Fruit fly (Drosophila melanogaster) whole organism, pupa: ENCODE results near the gene AP-1-2beta.

Experiments
- CG10348 ChIP-seq: fragments of 200-800 bp; sonication (Bioruptor generic); IDR thresholded peaks from 2 replicates; pipeline ENCODE4 v1.3.6; 2022; ENCODE audit warnings: missing biosample characterization, missing genetic modification characterization
- CG13204 ChIP-seq: fragments of 200-800 bp; sonication (Bioruptor generic); optimal IDR thresholded peaks from 2 replicates; lab custom pipeline; 2018; ENCODE audit warnings: missing biosample characterization, mild to moderate bottlenecking, missing genetic modification characterization, moderate library complexity
- CG14655 ChIP-seq: fragments of 200-800 bp; sonication (Bioruptor generic); optimal IDR thresholded peaks from 3 replicates; lab custom pipeline; 2017; ENCODE audit warnings: mild to moderate bottlenecking, missing biosample characterization, missing genetic modification reagents, missing genetic modification characterization
- CG15710 ChIP-seq: fragments of 200-800 bp; sonication (Bioruptor generic); optimal IDR thresholded peaks from 2 replicates; lab custom pipeline; 2018; ENCODE audit warnings: missing biosample characterization, mild to moderate bottlenecking, missing genetic modification characterization, moderate library complexity
- CG32121 ChIP-seq: fragments of 200-800 bp; sonication (Bioruptor generic); IDR thresholded peaks from 2 replicates; pipeline ENCODE4 v1.3.6; 2022; ENCODE audit warnings: missing biosample characterization, missing genetic modification characterization
- CG8159 ChIP-seq: fragments of 200-800 bp; sonication (Bioruptor generic); optimal IDR thresholded peaks from 3 replicates; lab custom pipeline; 2018; ENCODE audit warnings: missing biosample characterization, mild to moderate bottlenecking, missing genetic modification characterization, moderate library complexity
- CG8301 ChIP-seq: fragments of 200-800 bp; sonication (Bioruptor generic); optimal IDR thresholded peaks from 2 replicates; lab custom pipeline; 2018; ENCODE audit warnings: missing biosample characterization, mild to moderate bottlenecking, missing genetic modification characterization
- EcR ChIP-seq: fragments of 200-800 bp; sonication (Bioruptor generic); optimal IDR thresholded peaks from 3 replicates; lab custom pipeline; 2019; ENCODE audit warnings: missing biosample characterization, missing genetic modification characterization, mild to moderate bottlenecking, moderate library complexity, missing genetic modification reagents
- Ets98B ChIP-seq: fragments of 200-800 bp; sonication (Bioruptor generic); IDR thresholded peaks from 2 replicates; pipeline ENCODE4 v1.3.6; 2022; ENCODE audit warnings: missing biosample characterization, missing genetic modification characterization
- Snoo ChIP-seq: fragments of 200-800 bp; sonication (Bioruptor generic); optimal IDR thresholded peaks from 3 replicates; lab custom pipeline; 2017; ENCODE audit warnings: missing biosample characterization, mild to moderate bottlenecking, missing genetic modification characterization, inconsistent platforms
- fd96Ca ChIP-seq: fragments of 200-800 bp; sonication (Bioruptor generic); IDR thresholded peaks from 3 replicates; pipeline ENCODE4 v1.3.6; 2022; ENCODE audit warnings: missing biosample characterization, missing genetic modification characterization
- gl ChIP-seq: fragments of 200-800 bp; sonication (Bioruptor generic); optimal IDR thresholded peaks from 2 replicates; lab custom pipeline; 2018; ENCODE audit warnings: missing biosample characterization, mild to moderate bottlenecking, missing genetic modification characterization
- rn ChIP-seq: fragments of 200-800 bp; sonication (Bioruptor generic); IDR thresholded peaks from 2 replicates; pipeline ENCODE4 v1.3.6; 2022; ENCODE audit warnings: missing biosample characterization, missing genetic modification characterization

DNA sequence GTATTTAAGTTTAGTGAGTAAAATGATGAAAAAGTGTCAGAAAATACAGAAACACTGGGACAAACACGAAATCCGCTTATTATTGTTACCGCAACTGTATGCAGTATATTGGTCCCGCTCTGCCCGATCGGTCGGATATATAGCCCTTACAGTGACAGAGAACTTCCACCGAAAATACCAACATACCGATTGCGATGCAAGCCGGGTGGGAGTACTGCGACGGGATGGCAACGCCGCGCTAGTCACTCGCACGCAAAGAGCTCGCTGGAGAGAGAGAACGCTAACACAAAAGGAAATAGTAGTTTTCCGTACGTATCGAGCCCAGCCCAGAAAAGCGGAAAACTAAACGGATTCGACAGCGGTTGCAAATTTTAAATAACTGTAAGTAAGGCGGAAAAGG, 34.0 kb upstream of the AP-1-2beta start, which contains the start of gene Cdc42:
- TF ChIP-seq Ets98B (GFP tag; lab: Robert Waterston, UW) (no peak), rn (no peak), CG14655 (no peak), CG32121 (GFP tag; lab: Robert Waterston, UW) (no peak), CG10348 (GFP tag; lab: Robert Waterston, UW) (no peak), EcR (GFP tag; lab: Kevin White, UChicago) (no peak), CG15710 (tag; lab: Kevin White, UChicago) (no peak), CG8159 (no peak), Snoo (no peak), CG8301 (no peak), gl (tag; lab: Kevin White, UChicago) (no peak), CG13204 (GFP tag; lab: Kevin White, UChicago) (no peak), fd96Ca (GFP tag; lab: Robert Waterston, UW) (no peak)
